Worm (Caenorhabditis elegans): ENCODE measurements around the gene irld-9.

The irld-9 gene

DNA sequence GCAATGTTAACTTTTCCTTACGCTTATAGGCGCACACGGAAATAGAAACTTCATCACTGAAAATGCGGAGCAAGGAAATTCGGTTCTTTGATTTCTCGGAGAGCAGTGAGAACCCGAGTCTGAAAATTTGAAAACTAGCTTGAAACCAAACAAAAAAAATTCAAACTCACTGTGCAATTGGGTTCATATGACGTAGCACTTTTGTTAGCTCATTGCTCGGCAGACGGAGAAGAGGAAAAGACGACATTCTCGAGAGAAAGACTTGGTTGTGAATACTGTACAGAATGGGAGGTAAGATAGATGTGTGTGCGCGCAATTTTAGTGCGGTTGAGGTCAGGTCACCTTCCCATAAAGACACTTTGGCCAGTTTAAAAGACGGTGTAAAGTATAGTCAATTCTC lies 11.7 kb upstream of the irld-9 start, which contains the start of the genes F36H5.13 and F36H5.8:
Gene F36H5.13, minus strand, starts transcription at position 101 of the 400 bp plus-strand sequence.
Gene F36H5.8, minus strand, starts transcription at position 274 of the 400 bp plus-strand sequence.
- TF ChIP-seq unc-62 (GFP tag; optimal IDR thresholded peaks at IDR 0.05): no peak

DNA sequence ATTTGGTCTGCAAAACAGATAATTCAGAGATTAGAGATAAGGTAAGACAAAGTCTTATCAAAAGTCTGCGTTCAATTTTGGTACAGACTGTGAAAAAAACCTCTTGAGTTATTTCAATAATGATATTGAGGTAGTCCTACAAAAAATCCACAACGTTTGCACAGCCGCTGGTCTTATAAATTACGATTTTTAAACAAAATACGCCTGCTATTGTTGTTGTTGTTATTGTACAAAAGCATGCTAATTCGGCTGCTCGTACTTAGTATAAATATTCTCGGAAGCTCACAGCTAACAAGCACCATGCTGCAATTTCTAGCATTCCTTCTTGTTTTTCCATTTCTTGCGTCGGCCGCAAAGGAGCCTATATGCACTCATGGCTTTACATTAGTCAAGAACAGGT lies 5.4 kb upstream of the irld-9 start, which contains the start of gene clec-19:
Gene clec-19, plus strand, starts transcription at position 301 of the 400 bp plus-strand sequence.
- no peak for TF ChIP-seq unc-62 (GFP tag; optimal IDR thresholded peaks at IDR 0.05)

ce11 chrII:1742535-1742934 lies 3.8 kb upstream of the irld-9 start, which contains the start of gene F36H5.12:
TSS of gene F36H5.12 (plus strand) at chrII:1742835.
- TF ChIP-seq unc-62 (GFP tag; optimal IDR thresholded peaks at IDR 0.05): no peak

- TF ChIP-seq unc-62 (GFP tag; optimal IDR thresholded peaks at IDR 0.05): no peak
These were observed 2.5 kb upstream of the irld-9 start, which contains the start of gene K07G6.1 for ce11 chrII:1741248-1741647. TSS of gene K07G6.1 (plus strand) at chrII:1741548.

DNA sequence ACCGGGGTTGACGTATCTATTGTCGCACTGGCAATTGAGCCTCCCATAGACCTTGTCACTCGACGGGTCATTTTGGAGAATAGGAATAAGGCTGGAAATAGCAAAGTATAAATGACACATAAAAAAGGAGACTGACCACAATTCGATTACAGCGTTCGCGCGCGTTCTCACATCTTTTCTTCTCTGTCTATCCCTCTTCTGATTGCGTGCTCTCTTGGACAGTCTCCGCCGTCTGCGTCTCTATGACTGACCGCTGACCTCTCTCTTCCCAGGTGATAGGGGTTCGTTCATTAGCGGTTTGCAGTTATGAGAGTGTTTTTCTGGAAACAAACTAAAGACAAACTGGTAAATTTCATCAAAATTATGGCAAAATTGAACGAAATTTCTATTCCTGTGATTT lies 2.4 kb downstream of the irld-9 start, which contains the start of gene ceh-83:
Gene ceh-83, minus strand, starts transcription at position 181 of the 400 bp plus-strand sequence.
- no peak for TF ChIP-seq unc-62 (GFP tag; optimal IDR thresholded peaks at IDR 0.05)

DNA sequence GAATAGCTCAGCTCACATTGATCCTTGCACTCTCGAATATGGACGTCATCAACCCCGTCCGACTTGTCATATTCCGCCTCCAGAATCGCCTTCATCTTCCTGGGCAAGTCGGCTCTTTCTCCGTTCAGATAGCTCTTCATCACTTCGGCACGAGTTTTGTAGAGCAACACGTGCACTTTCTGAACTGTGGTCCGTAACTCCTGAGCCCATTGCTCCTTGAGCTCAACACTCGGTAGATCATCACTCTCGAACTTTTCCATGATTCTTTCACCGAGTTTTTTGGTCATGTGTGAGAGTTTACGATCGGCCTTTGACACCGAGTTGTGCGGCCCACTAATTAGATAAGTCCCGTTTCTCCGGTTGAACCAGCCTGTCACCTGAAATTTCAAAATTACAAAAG lies 3.6 kb downstream of the irld-9 start:
- TF ChIP-seq unc-62 (GFP tag; optimal IDR thresholded peaks at IDR 0.05): no peak

- TF ChIP-seq unc-62 (GFP tag; optimal IDR thresholded peaks at IDR 0.05): no peak
These were observed 6.8 kb downstream of the irld-9 start, which contains the start of gene ceh-82 for ce11 chrII:1731932-1732331. TSS of gene ceh-82 (plus strand) at chrII:1732232.

ce11 chrII:1730103-1730502 lies 8.6 kb downstream of the irld-9 start, which contains the start of gene ceh-81:
TSS of gene ceh-81 (plus strand) at chrII:1730403.
- TF ChIP-seq unc-62 (GFP tag; optimal IDR thresholded peaks at IDR 0.05): no peak

DNA sequence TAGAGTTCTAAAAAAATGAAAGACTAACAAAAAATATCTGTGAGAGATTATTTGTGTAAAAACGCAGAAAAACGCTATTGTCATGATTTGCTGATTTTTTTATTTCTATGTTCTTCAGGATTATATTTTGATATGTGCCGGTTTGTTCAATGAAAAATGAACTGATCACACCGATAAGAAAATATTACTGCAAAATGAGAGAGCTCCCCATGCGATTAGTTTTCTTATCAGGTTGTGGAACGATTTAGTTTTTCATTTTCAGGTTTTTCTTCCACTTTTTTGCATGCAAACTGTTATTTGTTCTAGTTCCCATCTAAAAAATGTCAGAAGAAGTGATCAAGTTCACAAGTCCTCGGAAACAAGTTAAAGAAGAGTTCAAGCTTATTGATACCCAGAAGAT lies 10.5 kb downstream of the irld-9 start, which contains the start of gene btb-9:
Gene btb-9, plus strand, starts transcription at position 254 of the 400 bp plus-strand sequence.
- no peak for TF ChIP-seq unc-62 (GFP tag; optimal IDR thresholded peaks at IDR 0.05)

DNA sequence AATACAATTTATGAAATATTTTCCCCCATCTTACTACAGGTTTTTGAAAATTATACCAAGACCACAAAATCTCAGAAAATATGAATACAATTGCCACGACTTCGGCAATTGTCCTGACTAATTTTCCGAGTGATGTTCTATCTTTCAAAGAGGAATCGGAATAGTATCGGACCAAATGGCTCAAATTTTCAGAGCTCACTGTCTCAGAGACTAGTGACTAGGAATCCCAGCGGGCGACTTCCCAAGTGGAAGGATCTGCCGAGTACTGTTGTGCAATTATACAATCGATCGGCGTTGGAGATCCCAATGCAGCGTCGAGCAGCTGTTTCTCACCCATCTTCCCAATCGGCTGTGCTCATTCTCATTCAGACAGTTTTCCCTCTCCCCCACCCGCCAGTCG lies 13.0 kb downstream of the irld-9 start, which contains the start of gene F45C12.17:
Gene F45C12.17, plus strand, starts transcription at position 377 of the 400 bp plus-strand sequence.
- TF ChIP-seq unc-62 (GFP tag; optimal IDR thresholded peaks at IDR 0.05): no peak

DNA sequence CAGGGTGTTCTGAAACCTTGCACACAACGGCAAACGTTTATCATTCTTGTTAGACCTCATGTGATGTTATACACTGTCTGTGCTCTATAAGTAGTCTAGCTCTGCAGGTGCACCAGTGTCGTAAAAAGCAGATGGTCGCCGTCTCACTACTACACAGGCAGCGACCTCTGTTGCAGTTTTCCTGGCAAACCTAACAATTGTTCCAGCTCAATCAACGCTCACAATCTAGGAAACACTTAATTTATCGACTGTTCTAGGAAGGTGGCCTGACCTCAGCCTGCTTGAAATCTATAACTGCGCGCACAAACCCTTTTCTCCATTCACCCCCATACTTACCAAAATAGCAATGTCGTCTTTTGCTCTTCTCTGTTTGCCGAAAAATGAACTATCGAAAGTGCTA lies 14.4 kb downstream of the irld-9 start, which contains the start of gene fbxb-11:
Gene fbxb-11, plus strand, starts transcription at position 301 of the 400 bp plus-strand sequence.
- TF ChIP-seq unc-62 (GFP tag; optimal IDR thresholded peaks at IDR 0.05): no peak

- no peak for TF ChIP-seq unc-62 (GFP tag; optimal IDR thresholded peaks at IDR 0.05)
These were observed 16.4 kb downstream of the irld-9 start, which contains the start of the genes fbxb-5 and btb-8 for ce11 chrII:1722394-1722793. TSS of gene fbxb-5 (minus strand) at chrII:1722494. TSS of gene btb-8 (plus strand) at chrII:1722770.

ce11 chrII:1719153-1719552 lies 19.6 kb downstream of the irld-9 start, which contains the start of gene fbxb-48:
TSS of gene fbxb-48 (minus strand) at chrII:1719253.
- TF ChIP-seq unc-62 (GFP tag; optimal IDR thresholded peaks at IDR 0.05): no peak

DNA sequence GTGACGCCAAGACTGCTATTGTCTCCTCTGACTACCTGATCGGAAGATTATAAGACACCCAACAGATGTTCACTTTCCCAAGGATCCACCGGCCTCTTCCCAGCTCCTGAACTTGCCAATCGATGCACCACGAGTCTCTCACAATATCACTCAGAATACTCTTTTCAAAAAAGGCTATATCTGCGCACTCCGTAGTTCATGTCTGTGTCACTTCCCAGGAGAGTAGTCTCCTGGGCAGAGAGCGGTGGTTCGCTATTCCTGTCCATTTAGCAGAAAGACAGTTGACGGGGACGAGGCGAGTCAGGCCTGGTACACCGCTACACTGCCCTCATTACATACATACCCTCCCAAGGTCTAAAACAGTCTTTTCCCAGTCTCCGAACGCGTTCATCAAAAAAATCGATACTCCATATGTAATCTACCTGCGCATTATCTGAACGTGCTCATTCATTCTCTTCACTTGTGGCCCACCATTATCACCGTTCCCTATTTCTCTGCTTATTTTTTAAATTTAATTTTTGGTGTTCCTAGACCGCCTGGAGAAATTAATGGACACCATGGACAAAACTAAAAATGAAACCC lies 23.9 kb downstream of the irld-9 start, which contains the start of gene btb-6:
Gene btb-6, plus strand, starts transcription at position 532 of the 582 bp plus-strand sequence.
- no peak for TF ChIP-seq unc-62 (GFP tag; optimal IDR thresholded peaks at IDR 0.05)

ce11 chrII:1712938-1713337 lies 25.8 kb downstream of the irld-9 start, which contains the start of gene btb-7:
TSS of gene btb-7 (plus strand) at chrII:1713238.
- no peak for TF ChIP-seq unc-62 (GFP tag; optimal IDR thresholded peaks at IDR 0.05)

DNA sequence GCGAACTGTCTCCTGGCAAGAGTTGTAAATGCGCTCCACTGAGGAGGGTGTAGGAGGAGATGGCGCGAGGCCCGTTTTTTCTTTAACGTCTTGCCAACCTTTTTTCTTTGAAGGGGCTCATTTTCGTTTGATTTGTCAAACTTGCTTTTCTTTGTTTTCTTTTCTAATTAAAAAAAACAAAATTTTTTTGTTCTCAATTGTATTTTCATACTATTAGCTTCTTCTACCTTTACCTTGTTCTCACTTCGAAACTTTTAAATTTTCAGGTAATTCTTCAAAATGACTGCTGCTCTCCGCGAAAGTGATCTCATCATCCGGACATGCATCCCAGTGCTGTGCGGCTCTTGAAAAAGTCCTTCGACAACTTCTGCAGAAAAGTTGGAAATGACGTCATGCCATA lies 28.8 kb downstream of the irld-9 start, which contains the start of gene fbxa-184:
Gene fbxa-184, plus strand, starts transcription at position 301 of the 400 bp plus-strand sequence.
- no peak for TF ChIP-seq unc-62 (GFP tag; optimal IDR thresholded peaks at IDR 0.05)

DNA sequence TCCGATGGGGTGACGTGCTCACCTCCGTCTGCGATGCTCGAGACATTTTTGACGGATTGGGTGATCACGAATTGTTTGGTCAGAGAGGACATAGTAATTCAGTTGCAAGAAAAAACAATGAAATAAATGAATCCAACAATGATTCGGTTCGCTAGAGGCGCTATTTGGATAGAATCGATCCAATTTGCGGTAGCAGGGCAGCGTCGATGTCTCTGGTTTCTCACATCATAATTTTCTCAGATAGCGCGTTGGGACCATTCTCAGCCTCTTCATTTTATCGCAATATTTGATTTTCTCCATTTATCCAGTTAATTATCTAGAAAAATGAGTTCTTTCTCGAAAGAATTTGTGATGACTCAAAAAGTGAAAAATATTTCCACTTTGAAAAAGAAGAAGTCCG lies 32.4 kb downstream of the irld-9 start, which contains the start of gene sdz-18:
Gene sdz-18, minus strand, starts transcription at position 101 of the 400 bp plus-strand sequence.
- TF ChIP-seq unc-62 (GFP tag; optimal IDR thresholded peaks at IDR 0.05): no peak

Measured in whole organism, dauer.